Worm (Caenorhabditis elegans): Measurements from ENCODE around the gene mec-14.

ce11 chrIII:7152569-7152968 lies 40.2 kb downstream of the mec-14 start:
- TF ChIP-seq sma-9 (GFP tag; optimal IDR thresholded peaks at IDR 0.05) (no peak), sma-9 (tag; optimal IDR thresholded peaks at IDR 0.05) (no peak), alr-1 (tag; optimal IDR thresholded peaks at IDR 0.05) (no peak), skn-1 (tag; optimal IDR thresholded peaks at IDR 0.05) (no peak), elt-3 (tag; optimal IDR thresholded peaks at IDR 0.05) (no peak), egl-27 (tag; optimal IDR thresholded peaks at IDR 0.05) (peak; percentile 26), ztf-1 (GFP tag; conservative IDR thresholded peaks at IDR 0.05) (no peak), ztf-4 (tag; optimal IDR thresholded peaks at IDR 0.05) (peak; percentile 45), elt-1 (tag; optimal IDR thresholded peaks at IDR 0.05) (no peak), fos-1 (tag; optimal IDR thresholded peaks at IDR 0.05) (peak; percentile 0), ztf-11 (tag; optimal IDR thresholded peaks at IDR 0.05) (no peak), lin-39 (tag; optimal IDR thresholded peaks at IDR 0.05) (no peak), aly-2 (tag; optimal IDR thresholded peaks at IDR 0.05) (no peak), dmd-4 (tag; optimal IDR thresholded peaks at IDR 0.05) (no peak)
